Worm (Caenorhabditis elegans): Measurements from ENCODE around the gene zig-13.

- TF ChIP-seq blmp-1 (tag; optimal IDR thresholded peaks at IDR 0.05): no peak
- TF ChIP-seq nhr-237 (tag; optimal IDR thresholded peaks at IDR 0.05): no peak
- no peak for TF ChIP-seq pha-4 (tag; optimal IDR thresholded peaks at IDR 0.05)
- no peak for TF ChIP-seq drap-1 (GFP tag; optimal IDR thresholded peaks at IDR 0.05)
- TF ChIP-seq M03D4.4 (tag; optimal IDR thresholded peaks at IDR 0.05): no peak
- TF ChIP-seq ces-1 (GFP tag; optimal IDR thresholded peaks at IDR 0.05): no peak
- no peak for TF ChIP-seq unc-39 (tag; optimal IDR thresholded peaks at IDR 0.05)
Observed at ce11 chrIII:154168-154567, 2.4 kb downstream of the zig-13 start.
